Fruit fly (Drosophila melanogaster) whole organism, embryonic: Measurements from ENCODE around the gene eIF2Bepsilon.

Experiments
- Bgb ChIP-seq: fragments of 200-800 bp; sonication (Bioruptor generic); IDR thresholded peaks from 2 replicates; pipeline ENCODE4 v1.3.6; 2022; ENCODE audit warnings: missing biosample characterization, missing genetic modification characterization; ENCODE audit not compliant: partially characterized antibody
- BtbVII ChIP-seq: fragments of 200-800 bp; sonication (Bioruptor generic); optimal IDR thresholded peaks from 3 replicates; lab custom pipeline; 2017; ENCODE audit warnings: missing biosample characterization, mild to moderate bottlenecking, missing genetic modification characterization
- CG10366 ChIP-seq: fragments of 200-800 bp; sonication (Bioruptor generic); IDR thresholded peaks from 2 replicates; pipeline ENCODE4 v1.3.6; 2022; ENCODE audit warnings: missing biosample characterization, missing genetic modification characterization
- CG10543 ChIP-seq: fragments of 200-800 bp; sonication (Bioruptor generic); optimal IDR thresholded peaks from 3 replicates; lab custom pipeline; 2017; ENCODE audit warnings: missing biosample characterization, mild to moderate bottlenecking, missing genetic modification characterization, moderate library complexity
- CG11456 ChIP-seq: fragments of 200-800 bp; sonication (Bioruptor generic); IDR thresholded peaks from 3 replicates; pipeline ENCODE4 v1.3.6; 2022; ENCODE audit warnings: missing biosample characterization, missing genetic modification characterization
- CG12391 ChIP-seq: fragments of 200-800 bp; sonication (Bioruptor generic); optimal IDR thresholded peaks from 3 replicates; lab custom pipeline; 2018; ENCODE audit warnings: missing biosample characterization, mild to moderate bottlenecking, missing genetic modification characterization, moderate library complexity
- CG12769 ChIP-seq: fragments of 200-800 bp; sonication (Bioruptor generic); optimal IDR thresholded peaks from 2 replicates; lab custom pipeline; 2019; ENCODE audit warnings: missing biosample characterization, mild to moderate bottlenecking, missing genetic modification characterization, moderate library complexity
- CG13775 ChIP-seq: fragments of 200-800 bp; sonication (Bioruptor generic); optimal IDR thresholded peaks from 3 replicates; lab custom pipeline; 2017; ENCODE audit warnings: missing biosample characterization, mild to moderate bottlenecking, missing genetic modification characterization
- CG14441 ChIP-seq: fragments of 200-800 bp; sonication (Bioruptor generic); IDR thresholded peaks from 2 replicates; pipeline ENCODE4 v1.3.6; 2022; ENCODE audit warnings: missing biosample characterization, missing genetic modification characterization
- CG1529 ChIP-seq: fragments of 200-800 bp; sonication (Bioruptor generic); optimal IDR thresholded peaks from 3 replicates; lab custom pipeline; 2018; ENCODE audit warnings: missing biosample characterization, missing genetic modification characterization
- CG15514 ChIP-seq: fragments of 200-800 bp; sonication (Bioruptor generic); optimal IDR thresholded peaks from 3 replicates; lab custom pipeline; 2017; ENCODE audit warnings: missing biosample characterization, missing genetic modification characterization, mild to moderate bottlenecking, moderate library complexity, missing genetic modification reagents
- CG16863 ChIP-seq: fragments of 200-800 bp; sonication (Bioruptor generic); optimal IDR thresholded peaks from 3 replicates; lab custom pipeline; 2016; ENCODE audit warnings: missing biosample characterization, missing genetic modification characterization
- CG17359 ChIP-seq: fragments of 200-800 bp; sonication (Bioruptor generic); optimal IDR thresholded peaks from 3 replicates; lab custom pipeline; 2018; ENCODE audit warnings: missing biosample characterization, mild to moderate bottlenecking, missing genetic modification characterization, moderate library complexity
- CG2678 ChIP-seq: fragments of 200-800 bp; sonication (Bioruptor generic); optimal IDR thresholded peaks from 3 replicates; lab custom pipeline; 2019; ENCODE audit warnings: missing biosample characterization, mild to moderate bottlenecking, missing genetic modification characterization, moderate library complexity
- CG4404 ChIP-seq: fragments of 200-800 bp; sonication (Bioruptor generic); IDR thresholded peaks from 2 replicates; pipeline ENCODE4 v1.3.6; 2022; ENCODE audit warnings: missing biosample characterization, missing genetic modification characterization
- CG4424 ChIP-seq: fragments of 200-800 bp; sonication (Bioruptor generic); optimal IDR thresholded peaks from 3 replicates; lab custom pipeline; 2016; ENCODE audit warnings: missing biosample characterization, missing genetic modification characterization
- CG6254 ChIP-seq: fragments of 200-800 bp; sonication (Bioruptor generic); optimal IDR thresholded peaks from 3 replicates; lab custom pipeline; 2017; ENCODE audit warnings: mild to moderate bottlenecking, missing biosample characterization, missing genetic modification reagents, missing genetic modification characterization
- CG6813 ChIP-seq: fragments of 200-800 bp; sonication (Bioruptor generic); optimal IDR thresholded peaks from 2 replicates; lab custom pipeline; 2017; ENCODE audit warnings: missing biosample characterization, missing genetic modification characterization, mild to moderate bottlenecking, moderate library complexity, missing genetic modification reagents
- CG7357 ChIP-seq: fragments of 200-800 bp; sonication (Bioruptor generic); IDR thresholded peaks from 3 replicates; pipeline ENCODE4 v1.3.6; 2022; ENCODE audit warnings: missing biosample characterization, missing genetic modification characterization
- CG7839 ChIP-seq: fragments of 200-800 bp; sonication (Bioruptor generic); optimal IDR thresholded peaks from 3 replicates; lab custom pipeline; 2018; ENCODE audit warnings: missing biosample characterization, mild to moderate bottlenecking, missing genetic modification characterization, moderate library complexity
- Dbx ChIP-seq: fragments of 200-800 bp; sonication (Bioruptor generic); IDR thresholded peaks from 3 replicates; pipeline ENCODE4 v1.3.6; 2022; ENCODE audit warnings: missing biosample characterization, missing genetic modification characterization
- E2f2 ChIP-seq: fragments of 200-800 bp; sonication (Bioruptor generic); IDR thresholded peaks from 2 replicates; pipeline ENCODE4 v1.3.6; 2022; ENCODE audit warnings: missing biosample characterization, missing genetic modification characterization
- Hand ChIP-seq: fragments of 200-800 bp; sonication (Bioruptor generic); optimal IDR thresholded peaks from 2 replicates; lab custom pipeline; 2017; ENCODE audit warnings: mild to moderate bottlenecking, missing biosample characterization, missing genetic modification reagents, missing genetic modification characterization
- Jarid2 ChIP-seq: fragments of 200-800 bp; sonication (Bioruptor generic); optimal IDR thresholded peaks from 3 replicates; lab custom pipeline; 2017; ENCODE audit warnings: mild to moderate bottlenecking, missing biosample characterization, missing genetic modification reagents, missing genetic modification characterization
- Oli ChIP-seq: fragments of 200-800 bp; sonication (Bioruptor generic); optimal IDR thresholded peaks from 2 replicates; lab custom pipeline; 2018; ENCODE audit warnings: missing biosample characterization, mild to moderate bottlenecking, missing genetic modification characterization, moderate library complexity
- Poxn ChIP-seq: fragments of 200-800 bp; sonication (Bioruptor generic); IDR thresholded peaks from 2 replicates; pipeline ENCODE4 v1.3.6; 2022; ENCODE audit warnings: missing biosample characterization, missing genetic modification characterization
- ap ChIP-seq: fragments of 200-800 bp; sonication (Bioruptor generic); IDR thresholded peaks from 2 replicates; pipeline ENCODE4 v1.3.6; 2022; ENCODE audit warnings: missing biosample characterization, missing genetic modification characterization
- ato ChIP-seq: fragments of 200-800 bp; sonication (Bioruptor generic); IDR thresholded peaks from 2 replicates; pipeline ENCODE4 v1.3.6; 2022; ENCODE audit warnings: missing biosample characterization, missing genetic modification characterization; ENCODE audit not compliant: partially characterized antibody
- bab2 ChIP-seq: fragments of 200-800 bp; sonication (Bioruptor generic); optimal IDR thresholded peaks from 2 replicates; lab custom pipeline; 2016; ENCODE audit warnings: missing biosample characterization, missing genetic modification characterization
- chif ChIP-seq, 2 experiments: fragments of 200-800 bp; sonication (Bioruptor generic); optimal IDR thresholded peaks; 3 replicates each; lab custom pipeline; 2016; ENCODE audit warnings: missing biosample characterization in 2 of 2, missing genetic modification characterization in 2 of 2
- croc ChIP-seq: fragments of 200-800 bp; sonication (Bioruptor generic); conservative IDR thresholded peaks from 3 replicates; pipeline ENCODE4 v1.3.6; 2022; ENCODE audit warnings: missing biosample characterization, missing genetic modification characterization
- crol ChIP-seq: fragments of 200-800 bp; sonication (Bioruptor generic); IDR thresholded peaks from 2 replicates; pipeline ENCODE4 v1.3.6; 2022; ENCODE audit warnings: missing biosample characterization, missing genetic modification characterization
- emc ChIP-seq: fragments of 200-800 bp; sonication (Bioruptor generic); optimal IDR thresholded peaks from 2 replicates; lab custom pipeline; 2016; ENCODE audit warnings: missing biosample characterization, missing genetic modification characterization
- ewg ChIP-seq: fragments of 200-800 bp; sonication (Bioruptor generic); optimal IDR thresholded peaks from 3 replicates; lab custom pipeline; 2017; ENCODE audit warnings: mild to moderate bottlenecking, missing biosample characterization, missing genetic modification reagents, missing genetic modification characterization
- gem ChIP-seq: fragments of 200-800 bp; sonication (Bioruptor generic); optimal IDR thresholded peaks from 2 replicates; lab custom pipeline; 2019; ENCODE audit warnings: missing biosample characterization, mild to moderate bottlenecking, missing genetic modification characterization, moderate library complexity
- grau ChIP-seq: fragments of 200-800 bp; optimal IDR thresholded peaks from 3 replicates; lab custom pipeline; 2019; ENCODE audit warnings: missing biosample characterization, mild to moderate bottlenecking, missing genetic modification characterization, moderate library complexity
- gsb ChIP-seq: fragments of 200-800 bp; sonication (Bioruptor generic); IDR thresholded peaks from 2 replicates; pipeline ENCODE4 v1.3.6; 2022; ENCODE audit warnings: missing biosample characterization, missing genetic modification characterization
- jumu ChIP-seq: fragments of 200-800 bp; sonication (Bioruptor generic); optimal IDR thresholded peaks from 3 replicates; lab custom pipeline; 2016; ENCODE audit warnings: missing biosample characterization, missing genetic modification characterization
- knrl ChIP-seq: fragments of 200-800 bp; sonication (Bioruptor generic); IDR thresholded peaks from 3 replicates; pipeline ENCODE4 v1.3.6; 2022; ENCODE audit warnings: missing biosample characterization, missing genetic modification characterization; ENCODE audit not compliant: partially characterized antibody
- maf-S ChIP-seq: fragments of 200-800 bp; sonication (Bioruptor generic); optimal IDR thresholded peaks from 2 replicates; lab custom pipeline; 2016; ENCODE audit warnings: missing biosample characterization, missing genetic modification characterization
- nmo ChIP-seq: fragments of 200-800 bp; sonication (Bioruptor generic); optimal IDR thresholded peaks from 2 replicates; lab custom pipeline; 2018; ENCODE audit warnings: missing biosample characterization, mild to moderate bottlenecking, missing genetic modification characterization, moderate library complexity
- org-1 ChIP-seq: fragments of 200-800 bp; sonication (Bioruptor generic); optimal IDR thresholded peaks from 2 replicates; lab custom pipeline; 2017; ENCODE audit warnings: missing biosample characterization, missing genetic modification characterization
- phol ChIP-seq: fragments of 200-800 bp; sonication (Bioruptor generic); optimal IDR thresholded peaks from 3 replicates; lab custom pipeline; 2018; ENCODE audit warnings: missing biosample characterization, mild to moderate bottlenecking, missing genetic modification characterization, moderate library complexity
- sens ChIP-seq: fragments of 200-800 bp; sonication (Bioruptor generic); peaks from one replicate; lab custom pipeline; 2016; ENCODE audit warnings: missing biosample characterization, missing genetic modification characterization
- sna ChIP-seq: fragments of 200-800 bp; sonication (Bioruptor generic); IDR thresholded peaks from 2 replicates; pipeline ENCODE4 v1.3.6; 2022; ENCODE audit warnings: missing biosample characterization, missing genetic modification characterization; ENCODE audit not compliant: partially characterized antibody
- sob ChIP-seq: fragments of 200-800 bp; sonication (Bioruptor generic); IDR thresholded peaks from 2 replicates; pipeline ENCODE4 v1.3.6; 2022; ENCODE audit warnings: missing biosample characterization, missing genetic modification characterization
- ssp ChIP-seq: fragments of 200-800 bp; sonication (Bioruptor generic); IDR thresholded peaks from 2 replicates; pipeline ENCODE4 v1.3.6; 2022; ENCODE audit warnings: missing biosample characterization, missing genetic modification characterization
- wdn ChIP-seq: fragments of 200-800 bp; sonication (Bioruptor generic); IDR thresholded peaks from 2 replicates; pipeline ENCODE4 v1.3.6; 2022; ENCODE audit warnings: missing biosample characterization, missing genetic modification characterization
- zfh2 ChIP-seq: fragments of 200-800 bp; sonication (Bioruptor generic); optimal IDR thresholded peaks from 2 replicates; lab custom pipeline; 2016; ENCODE audit warnings: missing biosample characterization, missing genetic modification characterization

eIF2Bepsilon gene

dm6 chrX:1948508-1949065 is 25.9 kb upstream of the eIF2Bepsilon start (continued):
- 0 out of 2 replicates have a peak, but pooled peaks have one; percentile 17 for TF ChIP-seq CG14441 (GFP tag; lab: Robert Waterston, UW)
- TF ChIP-seq croc (GFP tag; lab: Robert Waterston, UW): no peak
- peak; percentile 51; the same call in 1 of the 2 replicates for TF ChIP-seq sob (GFP tag; lab: Robert Waterston, UW)
- TF ChIP-seq gem (tag; lab: Kevin White, UChicago): peak; percentile 68
- TF ChIP-seq ssp: no peak
- no peak for TF ChIP-seq ato (GFP tag; lab: Robert Waterston, UW)
- no peak for TF ChIP-seq CG6254 (GFP tag; lab: Kevin White, UChicago)
- peak; percentile 73; the same call in 2 of the 3 replicates for TF ChIP-seq Dbx (GFP tag; lab: Robert Waterston, UW)
- TF ChIP-seq bab2 (GFP tag; lab: Kevin White, UChicago): peak; percentile 12
- peak; percentile 78 for TF ChIP-seq CG2678 (tag; lab: Kevin White, UChicago)
- peak; percentile 11 for TF ChIP-seq CG4424
- peak; percentile 65 for TF ChIP-seq org-1
- 0 out of 2 replicates have a peak, but pooled peaks have one; percentile 7 for TF ChIP-seq ap (GFP tag; lab: Robert Waterston, UW)
- TF ChIP-seq CG11456 (GFP tag; lab: Robert Waterston, UW): peak; percentile 68; the same call in 1 of the 3 replicates
- no peak for TF ChIP-seq sna (GFP tag; lab: Robert Waterston, UW)
- TF ChIP-seq BtbVII (GFP tag; lab: Kevin White, UChicago): peak; percentile 67
- peak; percentile 19; the same call in 1 of the 2 replicates for TF ChIP-seq E2f2
- no peak for TF ChIP-seq jumu (GFP tag; lab: Kevin White, UChicago)
- peak; percentile 38 for TF ChIP-seq CG17359 (tag; lab: Kevin White, UChicago)
- TF ChIP-seq sens (GFP tag; lab: Kevin White, UChicago): peak; percentile 69
- TF ChIP-seq emc (GFP tag; lab: Kevin White, UChicago): no peak
- TF ChIP-seq knrl (GFP tag; lab: Robert Waterston, UW): no peak
- TF ChIP-seq wdn (GFP tag; lab: Robert Waterston, UW): peak; percentile 67
- 0 out of 3 replicates have a peak, but pooled peaks have one; percentile 23 for TF ChIP-seq CG7357 (GFP tag; lab: Robert Waterston, UW)
- TF ChIP-seq Hand (GFP tag; lab: Kevin White, UChicago): peak; percentile 50
- no peak for TF ChIP-seq Bgb (GFP tag; lab: Robert Waterston, UW)
- TF ChIP-seq Jarid2 (GFP tag; lab: Kevin White, UChicago): no peak
- 0 out of 2 replicates have a peak, but pooled peaks have one; percentile 17 for TF ChIP-seq CG4404 (GFP tag; lab: Robert Waterston, UW)
- peak; percentile 50 for TF ChIP-seq CG7839
- TF ChIP-seq phol (tag; lab: Kevin White, UChicago): peak; percentile 23
- peak; percentile 14 for TF ChIP-seq CG1529 (GFP tag; lab: Kevin White, UChicago)
- peak; percentile 45 for TF ChIP-seq CG6813 (GFP tag; lab: Kevin White, UChicago)
- peak; percentile 52 for TF ChIP-seq CG13775 (GFP tag; lab: Kevin White, UChicago)
- peak; percentile 32 for TF ChIP-seq CG10543 (GFP tag; lab: Kevin White, UChicago)
- no peak for TF ChIP-seq Poxn
- TF ChIP-seq CG12769 (tag; lab: Kevin White, UChicago): peak; percentile 83
- TF ChIP-seq grau (tag; lab: Kevin White, UChicago): peak; percentile 62
- TF ChIP-seq maf-S (GFP tag; lab: Kevin White, UChicago): peak; percentile 33
- TF ChIP-seq Oli (tag; lab: Kevin White, UChicago): peak; percentile 42
- 0 out of 2 replicates have a peak, but pooled peaks have one; percentile 10 for TF ChIP-seq crol
- TF ChIP-seq chif (GFP tag; optimal IDR thresholded peaks at IDR 0.05; lab: Kevin White, UChicago): peak in 1 of 2 experiments; percentile 3
- TF ChIP-seq ewg (GFP tag; lab: Kevin White, UChicago): no peak
- peak; percentile 3 for TF ChIP-seq CG16863 (GFP tag; lab: Kevin White, UChicago)
- TF ChIP-seq nmo (GFP tag; lab: Kevin White, UChicago): no peak
- TF ChIP-seq zfh2: peak; percentile 86
- TF ChIP-seq CG12391 (tag; lab: Kevin White, UChicago): peak; percentile 40
- peak; percentile 59 for TF ChIP-seq CG15514 (GFP tag; lab: Kevin White, UChicago)
- no peak for TF ChIP-seq gsb (GFP tag; lab: Robert Waterston, UW)
- peak; percentile 45 for TF ChIP-seq CG10366 (GFP tag; lab: Robert Waterston, UW)
